Worm (Caenorhabditis elegans) whole organism, L3 larva: ENCODE data around the gene fbxa-66.

Source experiments
- ama-1 ChIP-seq: fragments of 150-350 bp; optimal IDR thresholded peaks from 2 replicates; lab custom pipeline; 2018
- elt-2 ChIP-seq: sonication (generic microtip); optimal IDR thresholded peaks from 2 replicates; lab custom pipeline; 2016; ENCODE audit warnings: missing genetic modification reagents, mild to moderate bottlenecking, missing genetic modification characterization, missing compliant biosample characterization
- ztf-4 ChIP-seq: fragments of 150-350 bp; optimal IDR thresholded peaks from 2 replicates; lab custom pipeline; 2014; ENCODE audit warnings: missing biosample characterization, missing genetic modification characterization

- TF ChIP-seq ama-1 (lab: Kevin White, UChicago) (no peak), ztf-4 (no peak), elt-2 (no peak)
These were observed 5.8 kb downstream of the fbxa-66 start, which contains the start of the genes fbxa-1 and Y54F10BM.20 for ce11 chrIII:2308026-2308425.
